Fruit fly (Drosophila melanogaster): ENCODE measurements around the gene CG7049.

The CG7049 gene

DNA sequence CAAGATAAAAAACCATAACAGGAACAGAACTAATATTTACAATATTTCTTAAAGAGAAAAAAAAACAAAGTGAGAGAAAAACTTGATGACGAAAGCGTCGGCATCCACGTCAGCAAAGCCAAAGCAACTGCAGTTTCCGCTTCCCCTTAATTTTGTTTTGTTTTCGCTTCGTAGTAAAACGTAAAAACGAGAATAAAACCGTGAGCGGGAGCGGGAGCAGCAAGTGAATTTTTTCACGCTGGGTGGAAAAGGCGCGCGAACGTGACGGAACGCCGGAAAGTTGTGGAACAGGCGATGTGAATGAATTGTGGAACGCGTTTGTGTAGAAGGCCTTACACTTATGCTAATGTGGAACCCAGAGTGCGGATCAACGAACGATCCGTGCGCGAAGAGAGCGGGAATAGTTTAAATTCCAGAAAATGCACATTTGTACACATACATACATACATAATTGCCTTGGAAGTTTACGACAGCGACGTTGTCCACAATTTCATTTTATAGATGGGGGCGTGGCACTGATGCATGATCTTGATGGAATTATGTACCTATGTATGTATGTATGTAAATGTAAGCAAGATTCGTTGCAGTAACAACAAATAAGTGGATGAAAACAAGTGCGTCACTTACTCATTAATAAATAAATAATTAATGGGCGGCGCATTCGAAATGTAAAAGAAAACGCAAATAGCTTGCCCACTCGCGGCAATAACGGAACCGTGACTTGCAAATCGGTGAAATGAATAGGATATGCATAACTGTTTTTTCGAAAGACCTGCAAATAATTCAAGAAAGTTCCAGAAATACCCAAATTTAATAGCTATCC, 47.5 kb downstream of the CG7049 start (continued):
- TF ChIP-seq croc (GFP tag; conservative IDR thresholded peaks at IDR 0.05) (no peak), CG15073 (GFP tag; optimal IDR thresholded peaks at IDR 0.05) (no peak), CG11560 (tag; IDR thresholded peaks at IDR 0.05) (no peak), HLH3B (GFP tag; IDR thresholded peaks at IDR 0.05) (no peak), Dip2 (GFP tag; IDR thresholded peaks at IDR 0.05) (no peak), Mes4 (GFP tag; optimal IDR thresholded peaks at IDR 0.05) (no peak), Hsf (GFP tag; optimal IDR thresholded peaks at IDR 0.05) (no peak), MESR4 (GFP tag; optimal IDR thresholded peaks at IDR 0.05) (no peak), knrl (GFP tag; IDR thresholded peaks at IDR 0.05; ENCODE audit: partially characterized antibody) (no peak), tup (GFP tag; optimal IDR thresholded peaks at IDR 0.05) (no peak), CG11504 (tag; optimal IDR thresholded peaks at IDR 0.05) (no peak), ash1 (GFP tag; optimal IDR thresholded peaks at IDR 0.05) (no peak), Neu2 (GFP tag; optimal IDR thresholded peaks at IDR 0.05; ENCODE audit: borderline replicate concordance) (no peak), mld (GFP tag; IDR thresholded peaks at IDR 0.05; ENCODE audit: partially characterized antibody) (no peak), gro (GFP tag; optimal IDR thresholded peaks at IDR 0.05) (no peak)

DNA sequence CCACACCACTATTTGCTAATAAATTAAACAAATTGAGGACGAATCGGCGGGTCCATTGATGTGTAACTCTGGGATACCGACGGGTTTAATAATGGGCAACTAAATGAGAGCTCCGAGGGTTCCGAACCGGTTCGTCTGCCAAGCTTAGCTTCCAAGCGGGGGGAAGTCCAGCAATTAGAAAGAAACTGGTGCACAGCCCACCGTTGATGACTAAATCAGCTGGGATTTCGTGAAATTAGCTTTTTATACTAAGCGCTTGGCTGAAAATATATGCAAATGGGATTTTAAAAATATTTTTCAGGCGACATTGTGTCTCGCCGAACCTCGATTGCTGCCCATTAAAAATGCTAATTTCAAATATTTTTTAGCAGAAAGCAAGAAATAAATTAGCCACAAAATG, 48.6 kb downstream of the CG7049 start:
- TF ChIP-seq oc (tag; optimal IDR thresholded peaks at IDR 0.05) (peak; percentile 30), Vsx1 (GFP tag; optimal IDR thresholded peaks at IDR 0.05) (peak; percentile 26), abd-A (tag; optimal IDR thresholded peaks at IDR 0.05) (peak; percentile 60), pan (optimal IDR thresholded peaks at IDR 0.05) (no peak), pan (GFP tag; optimal IDR thresholded peaks at IDR 0.05 in 1 of 2, IDR thresholded peaks at IDR 0.05 in 1 of 2) (peak in 1 of 2 experiments; percentile 27), sd (tag; optimal IDR thresholded peaks at IDR 0.05) (peak; percentile 47), Trl (optimal IDR thresholded peaks at IDR 0.05) (no peak), Trl (GFP tag; optimal IDR thresholded peaks at IDR 0.05) (no peak), vvl (GFP tag; IDR thresholded peaks at IDR 0.05) (peak; percentile 64; the same call in 1 of the 2 replicates), CG12769 (tag; optimal IDR thresholded peaks at IDR 0.05) (peak; percentile 60), Awh (GFP tag; IDR thresholded peaks at IDR 0.05) (peak; percentile 81), sisA (GFP tag; IDR thresholded peaks at IDR 0.05) (no peak), Med (GFP tag) (peak; percentile 39)
